Worm (Caenorhabditis elegans): ENCODE data around the gene kcnl-4.
A peak's percentile ranks its signal among the peaks of the same experiment; 100 is the strongest.

kcnl-4 gene

ce11 chrV:14540932-14541331 lies 10.0 kb downstream of the kcnl-4 start:
- TF ChIP-seq nhr-21 (tag; optimal IDR thresholded peaks at IDR 0.05) = no peak
- no peak for TF ChIP-seq snpc-4 (tag; optimal IDR thresholded peaks at IDR 0.05)
- TF ChIP-seq zag-1 (tag; optimal IDR thresholded peaks at IDR 0.05) = no peak
- no peak for TF ChIP-seq ztf-1 (GFP tag; conservative IDR thresholded peaks at IDR 0.05)
- TF ChIP-seq fos-1 (tag; optimal IDR thresholded peaks at IDR 0.05) = no peak
- no peak for TF ChIP-seq F13H6.1 (tag; optimal IDR thresholded peaks at IDR 0.05)
- TF ChIP-seq sma-3 (GFP tag; optimal IDR thresholded peaks at IDR 0.05) = no peak
- no peak for TF ChIP-seq egl-27 (tag; optimal IDR thresholded peaks at IDR 0.05)
- no peak for TF ChIP-seq nhr-6 (tag; optimal IDR thresholded peaks at IDR 0.05)
- TF ChIP-seq peb-1 (tag; optimal IDR thresholded peaks at IDR 0.05) = no peak
- TF ChIP-seq ama-1 (optimal IDR thresholded peaks at IDR 0.05) = no peak
- no peak for TF ChIP-seq lin-11 (tag; optimal IDR thresholded peaks at IDR 0.05)

- TF ChIP-seq unc-55 (GFP tag; optimal IDR thresholded peaks at IDR 0.05) (no peak), sem-4 (tag; optimal IDR thresholded peaks at IDR 0.05) (no peak), fos-1 (tag; optimal IDR thresholded peaks at IDR 0.05) (peak; percentile 96), peb-1 (tag; optimal IDR thresholded peaks at IDR 0.05) (no peak)
These were observed 11.2 kb downstream of the kcnl-4 start for ce11 chrV:14542138-14542537.

DNA sequence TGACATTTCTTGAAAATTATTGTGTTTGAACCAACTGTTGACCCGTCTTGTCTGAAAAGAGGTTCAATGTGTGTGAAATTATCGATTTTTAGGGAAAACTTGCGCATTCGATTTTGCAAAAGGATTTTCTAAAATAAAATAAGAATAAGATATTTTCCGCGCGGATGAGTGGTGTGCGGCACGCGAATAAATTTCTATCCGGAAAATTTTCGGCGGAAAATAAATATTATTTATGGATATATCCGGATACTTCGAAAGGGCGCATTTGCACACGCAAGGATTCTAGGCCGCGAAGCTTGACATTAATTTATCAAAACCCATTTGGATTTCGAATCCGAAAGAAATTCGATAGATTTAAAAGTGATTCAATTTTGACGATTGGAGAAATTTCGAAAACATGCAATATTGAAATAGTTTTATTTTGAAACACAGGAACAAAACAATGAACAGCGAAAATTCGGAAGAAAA lies 14.9 kb downstream of the kcnl-4 start, which contains the start of gene rike-1:
TSS of gene rike-1 (minus strand) at position 51 of the 468 bp plus-strand sequence.
- TF ChIP-seq lsy-2 (tag; optimal IDR thresholded peaks at IDR 0.05) (peak in 1 of 2 experiments; percentile 50), nhr-21 (tag; optimal IDR thresholded peaks at IDR 0.05) (no peak), C34F6.9 (tag; optimal IDR thresholded peaks at IDR 0.05) (peak; percentile 66), ama-1 (optimal IDR thresholded peaks at IDR 0.05) (no peak), sma-3 (GFP tag; optimal IDR thresholded peaks at IDR 0.05) (no peak), nhr-25 (tag; optimal IDR thresholded peaks at IDR 0.05) (peak; percentile 2)

DNA sequence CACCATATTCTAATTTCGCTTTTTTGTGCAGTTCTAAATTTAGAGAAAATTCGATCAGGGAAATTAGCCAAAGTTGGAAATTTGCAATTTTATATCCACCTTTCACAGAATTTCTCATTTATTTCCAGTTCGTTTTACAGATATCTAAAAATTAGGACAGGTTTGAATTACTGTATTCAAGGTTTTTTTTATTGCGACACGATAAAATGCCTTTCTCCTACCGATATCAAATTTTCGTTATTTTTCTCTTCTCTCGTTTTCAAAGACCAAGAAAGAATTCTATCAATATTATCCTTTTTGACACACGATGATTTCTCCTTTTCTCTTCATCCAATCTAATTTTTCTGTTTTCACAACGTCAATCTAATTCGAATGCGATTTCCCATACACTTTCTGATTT lies 15.7 kb downstream of the kcnl-4 start, which contains the start of gene C53A5.13:
TSS of gene C53A5.13 (plus strand) at position 301 of the 400 bp plus-strand sequence.
- TF ChIP-seq lin-39 (tag; optimal IDR thresholded peaks at IDR 0.05) = no peak
- TF ChIP-seq sma-3 (GFP tag; optimal IDR thresholded peaks at IDR 0.05) = no peak
- TF ChIP-seq R02D3.7 (tag; optimal IDR thresholded peaks at IDR 0.05) = no peak
- TF ChIP-seq unc-39 (tag; optimal IDR thresholded peaks at IDR 0.05) = no peak
- TF ChIP-seq ztf-1 (GFP tag; conservative IDR thresholded peaks at IDR 0.05) = no peak

DNA sequence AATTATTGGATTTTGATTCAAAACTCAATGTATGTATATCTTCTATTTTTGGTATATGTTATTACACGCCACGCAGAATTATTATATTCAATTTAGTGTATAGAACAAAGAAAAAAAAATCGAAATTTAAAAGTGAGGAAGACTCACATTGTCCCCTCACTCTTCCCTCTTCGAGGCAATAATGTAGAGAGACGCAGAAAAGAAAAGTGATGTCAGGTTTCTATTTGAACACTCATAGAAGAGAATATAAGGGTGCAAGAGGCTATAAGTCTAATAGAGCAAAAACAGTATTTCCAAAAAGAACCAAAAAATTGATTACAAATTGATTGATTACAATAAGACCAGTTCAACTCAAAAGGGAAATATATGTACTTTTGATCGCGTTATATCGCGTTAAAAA lies 17.6 kb downstream of the kcnl-4 start:
- TF ChIP-seq mdl-1 (tag; optimal IDR thresholded peaks at IDR 0.05) = no peak
- peak; percentile 34 for TF ChIP-seq C34F6.9 (tag; optimal IDR thresholded peaks at IDR 0.05)
- TF ChIP-seq fos-1 (tag; optimal IDR thresholded peaks at IDR 0.05) = peak; percentile 16

- TF ChIP-seq unc-55 (GFP tag; optimal IDR thresholded peaks at IDR 0.05) (no peak), crh-2 (tag; optimal IDR thresholded peaks at IDR 0.05) (no peak), lin-39 (tag; optimal IDR thresholded peaks at IDR 0.05) (no peak), ceh-16 (tag; optimal IDR thresholded peaks at IDR 0.05) (no peak), gmeb-1 (tag; optimal IDR thresholded peaks at IDR 0.05) (no peak), mdl-1 (tag; optimal IDR thresholded peaks at IDR 0.05) (no peak), zag-1 (tag; optimal IDR thresholded peaks at IDR 0.05) (no peak), egl-27 (tag; optimal IDR thresholded peaks at IDR 0.05) (no peak), ztf-11 (tag; optimal IDR thresholded peaks at IDR 0.05) (no peak), nhr-129 (tag; optimal IDR thresholded peaks at IDR 0.05) (no peak)
These were observed 25.3 kb downstream of the kcnl-4 start, which contains the start of gene srg-47 for ce11 chrV:14556187-14556586. srg-47 (minus strand) TSS chrV:14556287.

DNA sequence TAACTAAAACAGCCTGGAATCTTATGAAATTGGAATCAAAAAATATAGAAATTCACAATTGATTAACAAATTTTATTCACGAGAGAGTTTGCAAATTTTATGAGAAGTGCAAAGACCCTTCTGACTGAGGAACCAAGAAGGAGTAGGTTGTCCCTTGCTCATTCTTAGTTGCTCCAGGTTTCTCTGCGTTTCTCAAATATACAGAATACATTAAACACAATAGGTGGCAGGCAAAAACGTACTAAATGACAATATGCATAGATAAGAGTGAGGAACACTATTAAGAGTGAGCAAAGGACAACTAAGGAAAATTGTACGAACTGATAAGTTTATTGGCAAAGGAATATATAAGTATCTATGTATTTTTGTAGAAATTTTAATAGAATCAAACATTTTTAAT lies 27.8 kb downstream of the kcnl-4 start, which contains the start of gene C53A5.9:
TSS of gene C53A5.9 (minus strand) at position 101 of the 400 bp plus-strand sequence.
- no peak for TF ChIP-seq ceh-16 (tag; optimal IDR thresholded peaks at IDR 0.05)
- no peak for TF ChIP-seq ceh-82 (tag; optimal IDR thresholded peaks at IDR 0.05)
- TF ChIP-seq sma-9 (GFP tag; optimal IDR thresholded peaks at IDR 0.05) = no peak
- no peak for TF ChIP-seq sma-9 (tag; optimal IDR thresholded peaks at IDR 0.05)
- no peak for TF ChIP-seq dmd-4 (tag; optimal IDR thresholded peaks at IDR 0.05)
- no peak for TF ChIP-seq elt-1 (tag; optimal IDR thresholded peaks at IDR 0.05)
- TF ChIP-seq nhr-11 (tag; optimal IDR thresholded peaks at IDR 0.05) = no peak
- no peak for TF ChIP-seq F13H6.1 (tag; optimal IDR thresholded peaks at IDR 0.05)
- TF ChIP-seq unc-39 (tag; optimal IDR thresholded peaks at IDR 0.05) = no peak
- no peak for TF ChIP-seq fos-1 (tag; optimal IDR thresholded peaks at IDR 0.05)
- TF ChIP-seq sem-4 (tag; optimal IDR thresholded peaks at IDR 0.05) = no peak
- no peak for TF ChIP-seq unc-55 (GFP tag; optimal IDR thresholded peaks at IDR 0.05)
- TF ChIP-seq sma-3 (GFP tag; optimal IDR thresholded peaks at IDR 0.05) = no peak
